Worm (Caenorhabditis elegans): ENCODE results near the gene irld-26.

irld-26 gene

DNA sequence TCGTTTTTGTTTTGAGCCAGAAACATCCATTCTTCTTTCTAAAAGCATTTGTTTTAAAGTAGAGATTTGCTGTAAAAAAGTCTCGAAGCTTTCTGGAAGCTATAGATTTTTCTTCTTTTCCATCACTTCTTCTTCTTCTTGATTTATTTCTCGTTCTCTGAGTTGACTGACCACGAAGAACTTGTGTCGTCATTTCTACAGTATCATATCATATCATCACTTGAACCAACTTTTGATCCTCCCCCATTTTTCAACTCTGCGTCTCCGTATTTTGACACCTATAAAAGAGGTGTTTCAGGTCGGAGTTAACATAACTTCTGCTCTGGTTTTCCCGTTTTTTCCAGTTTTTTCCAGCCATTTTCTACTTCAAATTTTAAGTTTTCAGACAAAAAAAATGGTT lies 9.5 kb downstream of the irld-26 start, which contains the start of gene F11A5.9:
F11A5.9 (plus strand) TSS at position 386 of the 400 bp plus-strand sequence.
- no peak for TF ChIP-seq snpc-4 (tag; optimal IDR thresholded peaks at IDR 0.05)
- TF ChIP-seq mdl-1 (tag; optimal IDR thresholded peaks at IDR 0.05), result peak in 1 of 2 experiments; percentile 5
- TF ChIP-seq mes-2 (tag; optimal IDR thresholded peaks at IDR 0.05; ENCODE audit: poor library complexity, severe bottlenecking), result no peak
- no peak for TF ChIP-seq ZK546.5 (tag; optimal IDR thresholded peaks at IDR 0.05)
- TF ChIP-seq ceh-28 (tag; optimal IDR thresholded peaks at IDR 0.05), result no peak
- no peak for TF ChIP-seq set-16 (GFP tag; IDR thresholded peaks at IDR 0.05)
- TF ChIP-seq unc-62 (GFP tag; optimal IDR thresholded peaks at IDR 0.05 in 1 of 2), result peak in 1 of 2 experiments; percentile 69
- TF ChIP-seq unc-62 (tag; optimal IDR thresholded peaks at IDR 0.05), result no peak
- TF ChIP-seq nhr-28 (tag; optimal IDR thresholded peaks at IDR 0.05), result peak; percentile 24
- TF ChIP-seq F37D6.2 (tag; optimal IDR thresholded peaks at IDR 0.05), result no peak

DNA sequence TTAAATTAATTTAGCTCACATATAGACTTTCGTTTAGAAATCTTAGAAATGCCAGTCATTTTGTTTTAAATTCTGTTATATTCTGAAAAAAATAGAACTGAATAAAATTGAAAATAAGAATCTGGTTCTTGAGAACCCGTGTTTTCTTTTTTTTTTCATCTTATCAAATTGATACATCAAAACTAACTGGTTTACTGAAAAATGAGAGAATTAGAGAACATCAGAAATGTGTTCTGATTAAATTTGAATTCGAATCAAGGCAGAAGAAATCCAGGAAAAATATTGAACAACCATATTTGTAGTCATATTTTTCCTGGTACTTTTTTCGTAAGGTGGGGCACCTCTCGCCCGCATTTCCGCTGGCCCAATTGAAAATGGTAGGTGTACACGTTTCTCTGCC lies 13.5 kb downstream of the irld-26 start, which contains the start of gene F11A5.15:
F11A5.15 (minus strand) TSS at position 101 of the 400 bp plus-strand sequence.
- TF ChIP-seq madf-9 (GFP tag; conservative IDR thresholded peaks at IDR 0.05) (no peak), cey-2 (tag; optimal IDR thresholded peaks at IDR 0.05; ENCODE audit: borderline replicate concordance, insufficient read depth) (no peak), mxl-2 (GFP tag; conservative IDR thresholded peaks at IDR 0.05) (no peak), D1046.2 (GFP tag; IDR thresholded peaks at IDR 0.05) (no peak), aha-1 (tag) (peak; percentile 87), nhr-10 (tag; optimal IDR thresholded peaks at IDR 0.05) (no peak), F26F4.8 (GFP tag; conservative IDR thresholded peaks at IDR 0.05) (no peak), Y105C5A.15 (GFP tag; IDR thresholded peaks at IDR 0.05) (no peak), unc-62 (GFP tag; optimal IDR thresholded peaks at IDR 0.05 in 1 of 2) (peak in 1 of 2 experiments; percentile 67), unc-62 (tag; optimal IDR thresholded peaks at IDR 0.05) (no peak)

DNA sequence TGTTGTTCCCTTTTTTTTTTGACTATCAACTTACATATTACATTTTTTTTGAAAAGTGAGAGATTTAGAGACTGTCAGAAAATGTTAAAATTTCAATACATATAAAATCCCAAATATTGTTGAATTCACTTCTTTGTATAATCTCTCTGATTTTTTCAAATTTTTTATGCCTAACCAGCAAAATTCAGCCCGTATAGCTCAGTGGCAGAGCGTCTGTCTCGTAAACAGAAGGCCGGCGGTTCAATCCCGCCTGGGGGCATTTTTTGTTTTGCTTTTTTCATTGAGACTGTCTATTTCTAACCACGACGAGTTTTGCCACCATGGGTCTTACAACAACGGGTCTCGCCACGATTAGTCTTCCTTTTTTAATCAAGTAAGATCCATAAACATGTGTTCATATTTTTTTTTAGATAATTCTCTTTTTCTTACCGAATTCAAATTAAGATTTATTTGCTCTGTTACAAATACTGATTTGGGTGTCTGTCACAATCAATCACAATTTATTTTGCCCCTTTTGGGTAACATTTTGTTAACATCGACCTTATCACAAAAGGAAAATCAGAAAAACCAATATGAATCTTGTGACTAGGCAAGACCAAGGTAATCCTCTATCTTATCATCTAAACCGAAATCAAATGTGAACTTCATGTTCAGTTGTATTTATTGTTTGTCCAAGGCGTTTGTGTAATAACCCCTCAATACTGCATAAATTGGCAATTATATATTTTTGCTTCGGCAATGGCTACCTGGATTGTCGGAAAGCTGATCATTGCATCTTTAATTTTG lies 14.2 kb downstream of the irld-26 start, which contains the start of gene glc-1:
glc-1 (plus strand) TSS at position 663 of the 786 bp plus-strand sequence.
- TF ChIP-seq nhr-28 (tag; optimal IDR thresholded peaks at IDR 0.05) (peak; percentile 30), pqm-1 (tag; optimal IDR thresholded peaks at IDR 0.05) (peak; percentile 56), dmd-6 (GFP tag; IDR thresholded peaks at IDR 0.05) (peak; percentile 43; the same call in 1 of the 2 replicates), ceh-82 (tag; optimal IDR thresholded peaks at IDR 0.05) (no peak)

DNA sequence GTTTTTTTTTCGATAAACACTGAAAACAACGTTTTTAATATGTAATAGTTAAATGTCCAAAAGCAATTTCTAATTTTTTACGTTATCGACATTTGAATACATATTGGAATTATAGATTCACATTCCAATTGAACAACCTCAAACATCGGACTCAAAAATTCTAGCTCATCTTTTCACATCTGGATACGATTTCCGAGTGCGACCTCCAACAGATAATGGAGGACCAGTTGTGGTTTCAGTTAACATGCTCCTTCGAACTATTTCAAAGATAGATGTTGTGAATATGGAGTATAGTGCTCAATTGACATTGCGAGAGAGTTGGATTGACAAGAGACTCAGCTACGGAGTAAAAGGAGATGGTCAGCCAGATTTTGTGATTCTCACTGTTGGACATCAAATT lies 15.0 kb downstream of the irld-26 start:
- TF ChIP-seq pqm-1 (tag; optimal IDR thresholded peaks at IDR 0.05) (no peak), unc-62 (GFP tag; optimal IDR thresholded peaks at IDR 0.05 in 1 of 2) (peak in 1 of 2 experiments; percentile 93), unc-62 (tag; optimal IDR thresholded peaks at IDR 0.05) (no peak), ZK337.2 (GFP tag; IDR thresholded peaks at IDR 0.05) (no peak)

DNA sequence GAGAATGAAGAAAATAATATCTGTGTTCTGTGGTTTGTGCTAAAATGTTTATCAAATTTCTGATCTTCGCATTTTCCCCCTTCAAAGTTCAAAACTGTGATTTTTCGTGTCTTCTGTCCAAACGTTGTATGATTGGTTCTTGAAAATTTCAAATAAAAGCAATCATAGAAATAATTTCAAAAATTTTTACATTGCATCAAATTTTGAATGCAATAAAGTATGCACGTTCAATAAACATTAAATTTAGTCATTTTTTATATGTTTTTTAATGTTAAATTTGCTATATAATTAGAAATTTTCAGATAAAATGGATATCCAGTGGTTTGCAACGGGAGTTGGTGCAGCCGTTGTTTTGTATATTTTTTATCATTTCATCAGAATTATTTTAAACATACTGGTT lies 19.0 kb downstream of the irld-26 start, which contains the start of gene stdh-2:
stdh-2 (plus strand) TSS at position 301 of the 400 bp plus-strand sequence.
- no peak for TF ChIP-seq ZK546.5 (tag; optimal IDR thresholded peaks at IDR 0.05)
- peak; percentile 54 for TF ChIP-seq nhr-28 (tag; optimal IDR thresholded peaks at IDR 0.05)

DNA sequence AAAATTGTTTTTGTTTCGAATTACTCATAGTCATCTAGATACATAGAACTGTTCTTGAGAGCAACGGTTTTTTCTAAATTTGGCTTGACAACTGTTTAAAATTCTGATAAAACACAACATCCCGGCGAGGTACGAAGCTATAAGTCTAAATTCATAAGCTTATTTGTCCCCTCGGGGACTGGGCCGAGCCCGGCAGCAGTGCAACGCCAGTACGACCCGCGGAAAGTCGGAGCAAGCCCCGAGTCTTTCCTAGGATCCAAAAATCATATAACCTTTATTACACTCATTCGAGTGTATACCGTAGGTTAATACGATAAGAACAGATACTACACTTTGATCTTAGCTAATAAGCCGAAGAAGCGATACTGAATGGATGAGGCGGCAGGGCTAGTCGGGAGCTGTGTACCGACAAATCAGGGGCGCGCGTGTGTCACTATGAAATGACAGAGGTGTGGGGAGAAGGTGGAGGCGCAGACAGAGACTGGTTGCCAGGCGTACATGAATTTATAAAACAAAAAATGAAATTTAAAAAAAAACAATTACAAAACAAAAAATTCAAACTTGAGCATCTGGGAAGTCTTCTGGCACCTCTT lies 20.6 kb downstream of the irld-26 start:
- TF ChIP-seq Y105C5A.15 (GFP tag; IDR thresholded peaks at IDR 0.05) (no peak), zip-2 (tag; optimal IDR thresholded peaks at IDR 0.05) (no peak), Y75B8A.6 (GFP tag; IDR thresholded peaks at IDR 0.05) (0 out of 2 replicates have a peak, but pooled peaks have one; percentile 17), daf-19 (GFP tag; conservative IDR thresholded peaks at IDR 0.05) (no peak), snpc-1.2 (GFP tag; IDR thresholded peaks at IDR 0.05) (peak; percentile 65), mdl-1 (tag; optimal IDR thresholded peaks at IDR 0.05) (no peak), T20F7.1 (GFP tag; optimal IDR thresholded peaks at IDR 0.05) (no peak), zag-1 (tag; optimal IDR thresholded peaks at IDR 0.05) (no peak), mes-2 (tag; optimal IDR thresholded peaks at IDR 0.05; ENCODE audit: poor library complexity, severe bottlenecking) (no peak), nhr-42 (GFP tag; IDR thresholded peaks at IDR 0.05) (no peak), hif-1 (tag; optimal IDR thresholded peaks at IDR 0.05) (no peak), hlh-30 (tag; optimal IDR thresholded peaks at IDR 0.05; ENCODE audit: insufficient read depth) (no peak), unc-39 (tag; optimal IDR thresholded peaks at IDR 0.05) (no peak), lsy-2 (tag; optimal IDR thresholded peaks at IDR 0.05) (no peak), ceh-20 (GFP tag; IDR thresholded peaks at IDR 0.05) (no peak), ceh-82 (tag; optimal IDR thresholded peaks at IDR 0.05) (no peak), fkh-10 (GFP tag; optimal IDR thresholded peaks at IDR 0.05) (no peak), mxl-3 (GFP tag; optimal IDR thresholded peaks at IDR 0.05) (no peak), ceh-28 (tag; optimal IDR thresholded peaks at IDR 0.05) (no peak), lin-13 (GFP tag; optimal IDR thresholded peaks at IDR 0.05) (no peak), F26F4.8 (GFP tag; conservative IDR thresholded peaks at IDR 0.05) (no peak)

Data from whole organism, L4 larva.